Worm (Caenorhabditis elegans): ENCODE results near the gene sma-4.
A peak's percentile ranks its signal among the peaks of the same experiment; 100 is the strongest.

Gene sma-4

DNA sequence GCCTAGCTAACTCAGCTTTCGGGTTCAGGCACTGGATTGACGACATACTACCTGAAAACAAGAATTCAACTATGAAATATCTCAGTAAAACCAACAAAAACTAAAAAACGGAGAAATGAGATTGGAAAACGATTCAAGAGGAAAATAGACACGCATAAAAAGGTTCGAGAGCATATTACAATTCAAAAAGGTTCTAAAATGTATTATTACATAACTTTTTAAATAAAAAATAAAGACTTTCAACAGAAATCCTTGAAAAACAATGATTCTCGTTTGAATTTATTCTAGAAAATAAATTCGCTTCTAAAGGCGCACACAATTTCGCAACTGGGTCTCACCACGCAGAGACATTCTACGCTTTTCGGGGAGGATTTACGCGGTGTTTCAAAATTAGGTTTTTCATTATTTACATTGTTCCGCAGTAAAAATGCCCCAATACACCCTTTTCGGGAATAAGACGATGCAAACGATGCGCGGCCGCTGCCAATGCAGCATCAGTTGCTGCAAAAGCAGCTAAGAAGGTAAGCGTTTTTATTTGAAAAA, 39.7 kb downstream of the sma-4 start, which contains the start of the genes cct-6 and alh-9 (continued):
- TF ChIP-seq lin-35 (GFP tag; optimal IDR thresholded peaks at IDR 0.05) (peak; percentile 98), mab-9 (GFP tag; IDR thresholded peaks at IDR 0.05) (no peak), tbx-2 (tag; optimal IDR thresholded peaks at IDR 0.05) (peak; percentile 76), F16B12.6 (tag; optimal IDR thresholded peaks at IDR 0.05) (peak; percentile 53), ceh-82 (tag; optimal IDR thresholded peaks at IDR 0.05) (peak; percentile 75 to 93 (median 76)), nhr-19 (GFP tag; conservative IDR thresholded peaks at IDR 0.05) (peak; percentile 78), ceh-63 (GFP tag; optimal IDR thresholded peaks at IDR 0.05) (no peak), pag-3 (tag; optimal IDR thresholded peaks at IDR 0.05; ENCODE audit: borderline replicate concordance, insufficient read depth) (no peak), unc-130 (tag; optimal IDR thresholded peaks at IDR 0.05) (peak; percentile 88), jun-1 (tag; optimal IDR thresholded peaks at IDR 0.05) (peak; percentile 65), nhr-11 (tag; optimal IDR thresholded peaks at IDR 0.05) (peak; percentile 8), nhr-84 (tag; optimal IDR thresholded peaks at IDR 0.05) (no peak), ceh-88 (GFP tag; IDR thresholded peaks at IDR 0.05) (no peak), vab-15 (tag; optimal IDR thresholded peaks at IDR 0.05) (no peak), ces-1 (GFP tag; optimal IDR thresholded peaks at IDR 0.05) (no peak), egl-27 (tag; optimal IDR thresholded peaks at IDR 0.05) (no peak), dpl-1 (GFP tag; optimal IDR thresholded peaks at IDR 0.05) (peak; percentile 95 to 98 (median 96)), sup-37 (GFP tag; optimal IDR thresholded peaks at IDR 0.05) (no peak), nhr-85 (tag) (peak; percentile 82), nhr-47 (tag; optimal IDR thresholded peaks at IDR 0.05) (peak; percentile 81), efl-1 (optimal IDR thresholded peaks at IDR 0.05) (peak; percentile 85 to 96), efl-1 (GFP tag; optimal IDR thresholded peaks at IDR 0.05 in 1 of 2) (peak; percentile 96 to 99), ztf-4 (tag; optimal IDR thresholded peaks at IDR 0.05) (peak; percentile 61), aly-2 (tag; optimal IDR thresholded peaks at IDR 0.05) (peak; percentile 15), lin-13 (GFP tag; optimal IDR thresholded peaks at IDR 0.05) (peak; percentile 83), elt-2 (tag; optimal IDR thresholded peaks at IDR 0.05) (peak; percentile 38), ama-1 (optimal IDR thresholded peaks at IDR 0.05) (peak; percentile 49), nhr-77 (tag; optimal IDR thresholded peaks at IDR 0.05) (peak; percentile 76), xbp-1 (tag; optimal IDR thresholded peaks at IDR 0.05) (peak; percentile 81), swsn-7 (tag; optimal IDR thresholded peaks at IDR 0.05) (peak; percentile 75), nhr-76 (tag; optimal IDR thresholded peaks at IDR 0.05) (no peak), zip-4 (GFP tag; optimal IDR thresholded peaks at IDR 0.05) (peak; percentile 33), lir-3 (tag; optimal IDR thresholded peaks at IDR 0.05; ENCODE audit: poor library complexity) (peak; percentile 42), mdl-1 (tag; optimal IDR thresholded peaks at IDR 0.05) (peak in 1 of 2 experiments; percentile 83), irx-1 (tag; optimal IDR thresholded peaks at IDR 0.05) (peak; percentile 30), nhr-237 (tag; optimal IDR thresholded peaks at IDR 0.05) (peak; percentile 63), grh-1 (GFP tag; IDR thresholded peaks at IDR 0.05) (peak; percentile 56), nhr-71 (tag; optimal IDR thresholded peaks at IDR 0.05) (peak; percentile 87), ceh-8 (GFP tag; optimal IDR thresholded peaks at IDR 0.05) (no peak)

DNA sequence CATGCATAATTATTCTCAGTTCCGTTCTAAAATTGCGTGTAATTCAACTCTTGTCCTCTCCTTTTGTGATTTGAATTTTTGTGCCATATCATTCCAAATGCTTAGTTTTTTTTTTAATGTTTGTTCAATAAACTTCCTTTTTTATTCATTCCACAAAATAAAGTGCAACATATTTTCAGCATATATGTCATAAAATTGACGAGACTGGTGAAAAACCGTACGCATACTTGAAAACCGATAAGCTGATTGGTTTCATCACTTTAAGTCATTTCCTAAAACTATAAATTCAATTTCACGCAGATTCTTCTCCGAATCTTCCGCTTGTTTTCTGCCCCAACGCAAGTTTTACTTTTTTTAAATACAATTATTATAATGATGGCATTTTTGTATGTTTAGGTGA, 43.0 kb downstream of the sma-4 start, which contains the start of gene dpf-4:
TSS of gene dpf-4 (plus strand) at position 301 of the 400 bp plus-strand sequence.
- no peak for TF ChIP-seq isw-1 (GFP tag; IDR thresholded peaks at IDR 0.05)
- TF ChIP-seq F16B12.6 (tag; optimal IDR thresholded peaks at IDR 0.05), result no peak
- no peak for TF ChIP-seq efl-1 (optimal IDR thresholded peaks at IDR 0.05)
- TF ChIP-seq efl-1 (GFP tag; optimal IDR thresholded peaks at IDR 0.05 in 1 of 2), result peak in 1 of 2 experiments; percentile 75
- TF ChIP-seq pqm-1 (tag; optimal IDR thresholded peaks at IDR 0.05), result no peak
- no peak for TF ChIP-seq lir-3 (tag; optimal IDR thresholded peaks at IDR 0.05; ENCODE audit: poor library complexity)
